Worm (Caenorhabditis elegans) whole organism, L1 larva: Measurements from ENCODE around the gene str-254.

Experiments used
- aha-1 ChIP-seq: fragments of 150-350 bp; optimal IDR thresholded peaks from 2 replicates; lab custom pipeline; 2014; ENCODE audit warnings: missing biosample characterization, missing genetic modification characterization
- alr-1 ChIP-seq: fragments of 200-800 bp; sonication (Bioruptor generic); optimal IDR thresholded peaks from 2 replicates; lab custom pipeline; 2018; ENCODE audit warnings: borderline replicate concordance, mild to moderate bottlenecking, missing genetic modification characterization, missing compliant biosample characterization
- aly-2 ChIP-seq: fragments of 150-350 bp; optimal IDR thresholded peaks from 2 replicates; lab custom pipeline; 2014; ENCODE audit warnings: missing biosample characterization, missing genetic modification characterization
- fkh-10 ChIP-seq: sonication (generic microtip); optimal IDR thresholded peaks from 2 replicates; lab custom pipeline; 2017; ENCODE audit warnings: missing biosample characterization, missing genetic modification reagents, missing genetic modification characterization
- fos-1 ChIP-seq: fragments of 150-350 bp; optimal IDR thresholded peaks from 2 replicates; lab custom pipeline; 2014; ENCODE audit warnings: missing biosample characterization, missing genetic modification characterization
- grh-1 ChIP-seq: fragments of 200-800 bp; sonication (Bioruptor generic); IDR thresholded peaks from 2 replicates; pipeline ENCODE4 v1.3.6; 2022; ENCODE audit warnings: missing genetic modification reagents, missing genetic modification characterization, missing compliant biosample characterization
- lin-15B ChIP-seq: fragments of 150-350 bp; sonication (generic microtip); optimal IDR thresholded peaks from 3 replicates; lab custom pipeline; 2014; ENCODE audit warnings: missing biosample characterization, missing genetic modification characterization
- lin-39 ChIP-seq: fragments of 150-350 bp; optimal IDR thresholded peaks from 2 replicates; lab custom pipeline; 2014; ENCODE audit warnings: missing biosample characterization, missing genetic modification reagents, missing genetic modification characterization
- pqm-1 ChIP-seq: sonication (generic microtip); optimal IDR thresholded peaks from 3 replicates; lab custom pipeline; 2017; ENCODE audit warnings: missing biosample characterization, missing genetic modification characterization
- skn-1 ChIP-seq: fragments of 150-350 bp; optimal IDR thresholded peaks from 2 replicates; lab custom pipeline; 2014; ENCODE audit warnings: missing biosample characterization, missing genetic modification characterization
- tbx-2 ChIP-seq: sonication (generic microtip); optimal IDR thresholded peaks from 2 replicates; lab custom pipeline; 2016; ENCODE audit warnings: missing genetic modification characterization, missing compliant biosample characterization

DNA sequence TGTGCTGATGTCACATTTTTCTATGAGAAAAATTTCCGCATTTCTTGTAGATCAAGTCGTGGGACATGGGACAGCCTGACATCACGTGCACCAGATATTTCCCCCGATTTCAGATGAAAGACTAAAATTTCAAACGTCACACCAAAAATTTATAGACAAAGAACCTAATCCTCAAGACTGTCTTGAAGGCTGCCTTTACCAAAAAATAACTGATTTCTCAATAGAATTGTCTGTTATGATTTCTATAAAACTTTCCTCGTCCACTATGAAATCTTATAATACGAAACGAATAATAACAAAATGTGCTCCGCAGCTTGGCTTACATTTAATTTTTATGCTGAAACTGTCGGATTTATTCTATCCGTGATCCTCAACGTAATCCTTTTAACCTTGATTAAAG lies 27.1 kb upstream of the str-254 start, which contains the start of gene str-106:
- no peak for TF ChIP-seq pqm-1
- no peak for TF ChIP-seq fkh-10
- no peak for TF ChIP-seq tbx-2
- no peak for TF ChIP-seq lin-39
- TF ChIP-seq lin-15B (tag; lab: Kevin White, UChicago), result no peak
- TF ChIP-seq grh-1 (GFP tag; lab: Robert Waterston, UW), result no peak
- no peak for TF ChIP-seq aha-1 (tag; lab: Kevin White, UChicago)
- TF ChIP-seq skn-1, result no peak
- TF ChIP-seq aly-2, result no peak
- TF ChIP-seq fos-1 (tag; lab: Kevin White, UChicago), result no peak
- no peak for TF ChIP-seq alr-1 (tag; lab: Kevin White, UChicago)
